Worm (Caenorhabditis elegans) whole organism, L2 larva: Measurements from ENCODE around the gene clec-177.

Experiments
- F13H6.1 ChIP-seq: sonication (generic microtip); optimal IDR thresholded peaks from 2 replicates; lab custom pipeline; 2016; ENCODE audit warnings: missing genetic modification characterization, missing compliant biosample characterization
- R02D3.7 ChIP-seq: fragments of 150-350 bp; optimal IDR thresholded peaks from 2 replicates; lab custom pipeline; 2014; ENCODE audit warnings: missing biosample characterization, missing genetic modification characterization
- ZK546.5 ChIP-seq: sonication (generic microtip); optimal IDR thresholded peaks from 2 replicates; lab custom pipeline; 2017; ENCODE audit warnings: missing biosample characterization, missing genetic modification characterization
- blmp-1 ChIP-seq: sonication (generic microtip); optimal IDR thresholded peaks from 2 replicates; lab custom pipeline; 2017; ENCODE audit warnings: missing genetic modification characterization, mild to moderate bottlenecking, missing compliant biosample characterization, antibody characterized with exemption, moderate library complexity; ENCODE audit not compliant: insufficient read depth
- ceh-82 ChIP-seq: fragments of 150-350 bp; optimal IDR thresholded peaks from 2 replicates; lab custom pipeline; 2014; ENCODE audit warnings: missing biosample characterization, missing genetic modification characterization
- egl-27 ChIP-seq: sonication (generic microtip); optimal IDR thresholded peaks from 3 replicates; lab custom pipeline; 2017; ENCODE audit warnings: missing biosample characterization, missing genetic modification reagents, missing genetic modification characterization
- elt-1 ChIP-seq: fragments of 150-350 bp; optimal IDR thresholded peaks from 2 replicates; lab custom pipeline; 2014; ENCODE audit warnings: missing biosample characterization, missing genetic modification characterization
- elt-3 ChIP-seq: sonication (generic microtip); optimal IDR thresholded peaks from 2 replicates; lab custom pipeline; 2017; ENCODE audit warnings: missing biosample characterization, missing genetic modification characterization
- fos-1 ChIP-seq: fragments of 150-350 bp; optimal IDR thresholded peaks from 2 replicates; lab custom pipeline; 2014; ENCODE audit warnings: missing biosample characterization, missing genetic modification characterization
- gmeb-1 ChIP-seq: fragments of 150-350 bp; optimal IDR thresholded peaks from 2 replicates; lab custom pipeline; 2014; ENCODE audit warnings: missing biosample characterization, missing genetic modification characterization
- lin-11 ChIP-seq: fragments of 150-350 bp; sonication (generic microtip); optimal IDR thresholded peaks from 2 replicates; lab custom pipeline; 2014; ENCODE audit warnings: missing biosample characterization, missing genetic modification characterization, inconsistent platforms, mixed read lengths
- lin-39 ChIP-seq: fragments of 150-350 bp; optimal IDR thresholded peaks from 2 replicates; lab custom pipeline; 2014; ENCODE audit warnings: missing biosample characterization, missing genetic modification reagents, missing genetic modification characterization
- lsy-2 ChIP-seq, 2 experiments: fragments of 150-350 bp in 1 of 2; sonication (generic microtip) in 1 of 2; optimal IDR thresholded peaks; 2 replicates each; lab custom pipeline; 2014 to 2017; ENCODE audit warnings: missing biosample characterization in 2 of 2, missing genetic modification characterization in 2 of 2
- mbf-1 ChIP-seq: sonication (generic microtip); optimal IDR thresholded peaks from 2 replicates; lab custom pipeline; 2017; ENCODE audit warnings: missing biosample characterization, missing genetic modification characterization
- mdl-1 ChIP-seq, 2 experiments: fragments of 150-350 bp in 1 of 2; sonication (generic microtip) in 1 of 2; optimal IDR thresholded peaks; 2 replicates each; lab custom pipeline; 2017; ENCODE audit warnings: missing biosample characterization in 2 of 2, missing genetic modification characterization in 2 of 2
- nhr-11 ChIP-seq: fragments of 150-350 bp; optimal IDR thresholded peaks from 2 replicates; lab custom pipeline; 2014; ENCODE audit warnings: missing biosample characterization, missing genetic modification characterization
- nhr-12 ChIP-seq: fragments of 150-350 bp; optimal IDR thresholded peaks from 2 replicates; lab custom pipeline; 2014; ENCODE audit warnings: missing biosample characterization, missing genetic modification characterization
- nhr-23 ChIP-seq: fragments of 150-350 bp; optimal IDR thresholded peaks from 2 replicates; lab custom pipeline; 2014; ENCODE audit warnings: missing biosample characterization, missing genetic modification reagents, missing genetic modification characterization
- nhr-237 ChIP-seq: fragments of 150-350 bp; optimal IDR thresholded peaks from 2 replicates; lab custom pipeline; 2014; ENCODE audit warnings: missing biosample characterization, missing genetic modification characterization
- nhr-25 ChIP-seq: fragments of 150-350 bp; sonication (generic microtip); optimal IDR thresholded peaks from 3 replicates; lab custom pipeline; 2014; ENCODE audit warnings: missing biosample characterization, missing genetic modification characterization
- nhr-6 ChIP-seq: fragments of 150-350 bp; optimal IDR thresholded peaks from 2 replicates; lab custom pipeline; 2014; ENCODE audit warnings: missing biosample characterization, missing genetic modification characterization
- nhr-77 ChIP-seq: fragments of 150-350 bp; optimal IDR thresholded peaks from 2 replicates; lab custom pipeline; 2014; ENCODE audit warnings: missing biosample characterization, missing genetic modification characterization
- peb-1 ChIP-seq: fragments of 150-350 bp; optimal IDR thresholded peaks from 2 replicates; lab custom pipeline; 2014; ENCODE audit warnings: missing biosample characterization, missing genetic modification characterization
- sem-4 ChIP-seq: fragments of 150-350 bp; optimal IDR thresholded peaks from 2 replicates; lab custom pipeline; 2014; ENCODE audit warnings: missing biosample characterization, missing genetic modification reagents, missing genetic modification characterization
- skn-1 ChIP-seq: sonication (generic microtip); optimal IDR thresholded peaks from 2 replicates; lab custom pipeline; 2017; ENCODE audit warnings: missing biosample characterization, missing genetic modification characterization
- sma-3 ChIP-seq: sonication (generic microtip); optimal IDR thresholded peaks from 2 replicates; lab custom pipeline; 2016; ENCODE audit warnings: missing genetic modification reagents, missing genetic modification characterization, missing compliant biosample characterization
- sma-9 ChIP-seq, 2 experiments: fragments of 150-350 bp in 1 of 2; sonication (generic microtip) in 1 of 2; optimal IDR thresholded peaks; 2 replicates each; lab custom pipeline; 2014 to 2016; ENCODE audit warnings: missing genetic modification characterization in 2 of 2, mild to moderate bottlenecking in 1 of 2, missing biosample characterization in 1 of 2, missing compliant biosample characterization in 1 of 2, missing genetic modification reagents in 1 of 2, moderate library complexity in 1 of 2
- snpc-4 ChIP-seq: fragments of 150-350 bp; optimal IDR thresholded peaks from 2 replicates; lab custom pipeline; 2014; ENCODE audit warnings: missing biosample characterization, missing genetic modification characterization
- unc-62 ChIP-seq: fragments of 150-350 bp; optimal IDR thresholded peaks from 2 replicates; lab custom pipeline; 2014; ENCODE audit warnings: missing biosample characterization, missing genetic modification reagents, missing genetic modification characterization
- zag-1 ChIP-seq: fragments of 150-350 bp; optimal IDR thresholded peaks from 2 replicates; lab custom pipeline; 2014; ENCODE audit warnings: missing biosample characterization, missing genetic modification characterization
- ztf-1 ChIP-seq: fragments of 200-800 bp; sonication (Bioruptor generic); conservative IDR thresholded peaks from 2 replicates; pipeline ENCODE4 v1.3.6; 2022; ENCODE audit warnings: missing genetic modification characterization, missing compliant biosample characterization
- ztf-4 ChIP-seq: fragments of 150-350 bp; optimal IDR thresholded peaks from 2 replicates; lab custom pipeline; 2014; ENCODE audit warnings: missing biosample characterization, missing genetic modification characterization

clec-177 gene

DNA sequence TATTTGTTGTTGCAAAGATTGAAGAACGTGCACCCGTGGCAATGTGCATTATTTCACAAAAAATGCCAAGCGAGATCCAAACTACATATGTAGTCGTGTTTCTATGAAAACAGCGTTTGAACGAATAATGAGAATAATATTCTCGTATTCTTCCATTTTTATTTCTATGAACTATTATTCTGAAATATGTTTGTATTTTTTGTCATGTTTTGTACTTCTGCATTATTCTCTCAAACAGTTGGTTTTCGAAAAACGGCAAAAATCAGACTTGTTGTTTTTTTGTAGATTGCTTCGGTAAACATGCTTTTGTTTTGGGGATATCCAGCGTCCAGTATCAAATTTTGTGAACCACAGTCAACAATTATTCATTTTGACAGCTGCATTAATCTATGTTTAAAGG is at the start of gene clec-177:
clec-177 (plus strand) TSS at position 301 of the 400 bp plus-strand sequence.
- TF ChIP-seq mdl-1 (tag; optimal IDR thresholded peaks at IDR 0.05; lab: Kevin White, UChicago), result no peak
- TF ChIP-seq sma-9 (GFP tag; optimal IDR thresholded peaks at IDR 0.05; lab: Kevin White, UChicago), result no peak
- no peak for TF ChIP-seq sma-9 (tag; optimal IDR thresholded peaks at IDR 0.05; lab: Kevin White, UChicago)
- no peak for TF ChIP-seq mbf-1
- no peak for TF ChIP-seq lsy-2 (tag; optimal IDR thresholded peaks at IDR 0.05; lab: Kevin White, UChicago)
- TF ChIP-seq zag-1 (tag; lab: Kevin White, UChicago), result no peak
- TF ChIP-seq lin-11 (tag; lab: Kevin White, UChicago), result no peak
- no peak for TF ChIP-seq nhr-12
- no peak for TF ChIP-seq nhr-11 (tag; lab: Kevin White, UChicago)
- TF ChIP-seq fos-1 (tag; lab: Kevin White, UChicago), result no peak
- TF ChIP-seq, all 48 proteins: peak for 0

DNA sequence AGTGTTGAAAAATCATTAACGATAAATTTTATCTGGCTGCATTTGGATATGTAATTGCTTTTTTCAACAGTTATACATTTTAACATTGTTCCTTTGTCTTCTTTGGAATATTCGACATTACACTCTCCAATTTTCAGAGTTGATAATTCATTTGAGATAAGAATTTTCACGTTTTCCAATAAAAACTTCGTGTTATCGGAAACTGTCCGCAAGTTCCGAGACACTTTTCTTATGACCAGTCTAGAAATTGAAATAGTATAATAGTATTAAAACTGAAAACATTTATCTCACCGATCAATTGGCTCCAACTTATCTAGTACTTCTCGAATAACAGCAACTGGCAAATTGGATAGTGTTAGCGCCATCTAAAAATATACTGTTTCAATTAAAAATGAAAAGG is 48.7 kb upstream of the clec-177 start, which contains the start of gene fbxa-86:
fbxa-86 (minus strand) TSS at position 367 of the 400 bp plus-strand sequence.
- TF ChIP-seq fos-1 (tag; lab: Kevin White, UChicago), result peak; percentile 69
- no peak for TF ChIP-seq nhr-237

DNA sequence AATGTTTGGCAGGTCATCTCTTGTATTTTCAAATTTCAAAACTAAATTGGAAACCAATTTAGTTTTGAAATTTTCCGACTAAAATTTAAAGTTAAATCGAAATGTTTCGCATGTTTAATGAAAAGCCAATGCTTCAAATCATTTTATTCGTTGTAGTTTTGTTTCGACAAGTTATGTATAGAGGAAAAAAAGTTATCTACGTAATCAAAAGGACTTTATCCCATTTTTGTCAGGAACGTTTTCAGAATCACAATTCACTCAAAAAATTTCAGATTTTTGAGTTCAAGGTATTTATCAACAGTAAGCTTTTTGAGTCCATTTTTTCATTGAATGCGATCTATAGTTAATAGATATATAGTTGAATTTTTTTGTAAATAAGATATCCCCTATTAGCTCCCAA is 47.7 kb upstream of the clec-177 start, which contains the start of gene str-168:
str-168 (plus strand) TSS at position 301 of the 400 bp plus-strand sequence.
- no peak for TF ChIP-seq mdl-1 (tag; optimal IDR thresholded peaks at IDR 0.05; lab: Kevin White, UChicago)
- no peak for TF ChIP-seq nhr-77
- no peak for TF ChIP-seq zag-1 (tag; lab: Kevin White, UChicago)
- no peak for TF ChIP-seq elt-3

DNA sequence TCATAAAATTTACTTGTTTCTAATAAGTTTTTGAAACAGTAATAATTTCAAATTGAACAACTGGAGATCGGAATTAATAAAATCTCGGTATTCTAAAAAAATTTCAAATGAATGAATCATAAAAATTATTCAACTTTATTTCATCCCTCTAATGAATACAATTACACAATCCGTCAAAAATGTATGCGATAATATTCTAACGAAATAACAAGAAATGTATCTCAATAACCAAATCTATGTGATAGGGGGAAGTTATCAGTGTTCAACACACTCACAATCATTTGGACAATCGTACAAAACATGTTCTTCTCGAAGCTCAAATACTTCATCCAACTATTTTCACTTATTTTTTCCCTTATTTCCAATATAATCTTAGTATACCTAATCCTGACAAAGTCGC is 44.7 kb upstream of the clec-177 start, which contains the start of gene Y9C9A.5:
Y9C9A.5 (plus strand) TSS at position 301 of the 400 bp plus-strand sequence.
- no peak for TF ChIP-seq skn-1
- no peak for TF ChIP-seq nhr-11 (tag; lab: Kevin White, UChicago)
- TF ChIP-seq lsy-2 (tag; optimal IDR thresholded peaks at IDR 0.05; lab: Kevin White, UChicago), result no peak
- no peak for TF ChIP-seq ztf-4
- TF ChIP-seq sem-4 (tag; lab: Kevin White, UChicago), result no peak
- TF ChIP-seq elt-1, result no peak
- TF ChIP-seq ZK546.5, result no peak
- no peak for TF ChIP-seq F13H6.1 (tag; lab: Kevin White, UChicago)
- TF ChIP-seq unc-62, result no peak
- no peak for TF ChIP-seq sma-3 (GFP tag; lab: Kevin White, UChicago)
- no peak for TF ChIP-seq nhr-77
- no peak for TF ChIP-seq egl-27 (tag; lab: Kevin White, UChicago)

DNA sequence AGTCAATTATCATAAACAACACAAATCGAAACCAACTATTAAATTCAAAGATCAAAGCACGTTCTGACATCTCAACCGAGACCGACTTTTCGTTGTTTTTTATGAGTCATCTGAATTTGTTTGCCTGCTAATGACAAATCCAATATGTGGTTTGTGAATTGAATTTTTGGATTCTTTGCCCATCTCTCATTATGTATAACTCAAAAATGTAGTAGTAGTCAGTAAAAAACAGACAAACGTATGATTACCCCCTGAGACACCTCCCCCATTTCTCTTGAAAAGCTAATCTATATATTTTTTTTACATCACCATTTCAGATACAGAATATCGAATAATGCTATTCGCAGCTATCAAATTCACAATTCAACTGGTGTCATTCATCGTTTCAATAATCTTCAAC is 40.6 kb upstream of the clec-177 start, which contains the start of gene str-169:
str-169 (plus strand) TSS at position 301 of the 400 bp plus-strand sequence.
- TF ChIP-seq R02D3.7, result no peak
- TF ChIP-seq gmeb-1 (tag; lab: Kevin White, UChicago), result no peak
- no peak for TF ChIP-seq snpc-4 (tag; lab: Kevin White, UChicago)
- no peak for TF ChIP-seq nhr-6 (tag; lab: Kevin White, UChicago)
- TF ChIP-seq egl-27 (tag; lab: Kevin White, UChicago), result no peak
- no peak for TF ChIP-seq unc-62
- no peak for TF ChIP-seq fos-1 (tag; lab: Kevin White, UChicago)
- no peak for TF ChIP-seq sma-3 (GFP tag; lab: Kevin White, UChicago)
- no peak for TF ChIP-seq ZK546.5
- no peak for TF ChIP-seq nhr-23
- TF ChIP-seq lin-11 (tag; lab: Kevin White, UChicago), result no peak
- no peak for TF ChIP-seq mdl-1 (tag; optimal IDR thresholded peaks at IDR 0.05; lab: Kevin White, UChicago)

DNA sequence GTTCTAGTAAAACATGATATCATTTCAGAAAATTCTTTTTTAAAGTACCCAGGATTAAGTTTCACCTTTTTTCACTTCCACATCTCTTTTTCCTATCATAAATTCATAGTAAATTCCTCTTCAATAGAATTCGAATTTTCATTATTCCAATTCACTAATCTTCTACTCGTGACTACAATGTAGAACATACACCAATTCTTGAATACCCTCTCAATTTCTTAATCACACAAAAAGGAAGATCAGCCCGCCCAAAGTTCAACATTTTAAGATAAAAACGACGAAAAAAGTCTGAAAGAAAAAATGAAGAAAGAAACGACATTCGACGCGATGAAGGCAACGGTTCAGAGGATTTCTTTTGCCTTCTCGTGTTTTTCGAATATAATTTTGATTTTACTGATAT is 32.5 kb upstream of the clec-177 start, which contains the start of gene str-163:
str-163 (plus strand) TSS at position 301 of the 400 bp plus-strand sequence.
- TF ChIP-seq elt-3, result no peak
- no peak for TF ChIP-seq lin-39 (tag; lab: Kevin White, UChicago)
- TF ChIP-seq blmp-1 (tag; lab: Kevin White, UChicago), result no peak
- no peak for TF ChIP-seq nhr-25
- no peak for TF ChIP-seq ztf-1 (GFP tag; lab: Robert Waterston, UW)
- no peak for TF ChIP-seq nhr-11 (tag; lab: Kevin White, UChicago)
- TF ChIP-seq peb-1, result no peak
- no peak for TF ChIP-seq ceh-82 (tag; lab: Kevin White, UChicago)
